Worm (Caenorhabditis elegans) whole organism, L2 larva: ENCODE results near the gene clec-194.
A peak's percentile ranks its signal among the peaks of the same experiment; 100 is the strongest.

Experiments
- C34F6.9 ChIP-seq: fragments of 150-350 bp; optimal IDR thresholded peaks from 2 replicates; lab custom pipeline; 2014; ENCODE audit warnings: missing biosample characterization, missing genetic modification characterization
- F13H6.1 ChIP-seq: sonication (generic microtip); optimal IDR thresholded peaks from 2 replicates; lab custom pipeline; 2016; ENCODE audit warnings: missing genetic modification characterization, missing compliant biosample characterization
- Y55F3AM.14 ChIP-seq: fragments of 200-800 bp; sonication (Bioruptor generic); optimal IDR thresholded peaks from 2 replicates; lab custom pipeline; 2018; ENCODE audit warnings: mild to moderate bottlenecking, missing genetic modification characterization, missing compliant biosample characterization
- ZK546.5 ChIP-seq: sonication (generic microtip); optimal IDR thresholded peaks from 2 replicates; lab custom pipeline; 2017; ENCODE audit warnings: missing biosample characterization, missing genetic modification characterization
- alr-1 ChIP-seq: fragments of 150-350 bp; optimal IDR thresholded peaks from 2 replicates; lab custom pipeline; 2014; ENCODE audit warnings: missing biosample characterization, missing genetic modification characterization
- aly-2 ChIP-seq: fragments of 150-350 bp; optimal IDR thresholded peaks from 2 replicates; lab custom pipeline; 2014; ENCODE audit warnings: missing biosample characterization, missing genetic modification characterization
- ama-1 ChIP-seq: fragments of 150-350 bp; optimal IDR thresholded peaks from 2 replicates; lab custom pipeline; 2018; ENCODE audit warnings: inconsistent platforms
- blmp-1 ChIP-seq: sonication (generic microtip); optimal IDR thresholded peaks from 2 replicates; lab custom pipeline; 2017; ENCODE audit warnings: missing genetic modification characterization, mild to moderate bottlenecking, missing compliant biosample characterization, antibody characterized with exemption, moderate library complexity; ENCODE audit not compliant: insufficient read depth
- ceh-16 ChIP-seq: fragments of 150-350 bp; optimal IDR thresholded peaks from 2 replicates; lab custom pipeline; 2014; ENCODE audit warnings: missing biosample characterization, missing genetic modification characterization
- ceh-82 ChIP-seq: fragments of 150-350 bp; optimal IDR thresholded peaks from 2 replicates; lab custom pipeline; 2014; ENCODE audit warnings: missing biosample characterization, missing genetic modification characterization
- crh-2 ChIP-seq: sonication (generic microtip); optimal IDR thresholded peaks from 2 replicates; lab custom pipeline; 2017; ENCODE audit warnings: missing biosample characterization, missing genetic modification characterization
- dmd-4 ChIP-seq: sonication (generic microtip); optimal IDR thresholded peaks from 2 replicates; lab custom pipeline; 2017; ENCODE audit warnings: missing biosample characterization, missing genetic modification characterization
- egl-27 ChIP-seq: sonication (generic microtip); optimal IDR thresholded peaks from 3 replicates; lab custom pipeline; 2017; ENCODE audit warnings: missing biosample characterization, missing genetic modification reagents, missing genetic modification characterization
- elt-3 ChIP-seq: sonication (generic microtip); optimal IDR thresholded peaks from 2 replicates; lab custom pipeline; 2017; ENCODE audit warnings: missing biosample characterization, missing genetic modification characterization
- gmeb-1 ChIP-seq: fragments of 150-350 bp; optimal IDR thresholded peaks from 2 replicates; lab custom pipeline; 2014; ENCODE audit warnings: missing biosample characterization, missing genetic modification characterization
- lin-11 ChIP-seq: fragments of 150-350 bp; sonication (generic microtip); optimal IDR thresholded peaks from 2 replicates; lab custom pipeline; 2014; ENCODE audit warnings: missing biosample characterization, missing genetic modification characterization, inconsistent platforms, mixed read lengths
- lin-13 ChIP-seq: fragments of 150-350 bp; optimal IDR thresholded peaks from 2 replicates; lab custom pipeline; 2014; ENCODE audit warnings: missing biosample characterization, missing genetic modification reagents, missing genetic modification characterization
- lin-39 ChIP-seq: fragments of 150-350 bp; optimal IDR thresholded peaks from 2 replicates; lab custom pipeline; 2014; ENCODE audit warnings: missing biosample characterization, missing genetic modification reagents, missing genetic modification characterization
- lsy-2 ChIP-seq, 2 experiments: fragments of 150-350 bp in 1 of 2; sonication (generic microtip) in 1 of 2; optimal IDR thresholded peaks; 2 replicates each; lab custom pipeline; 2014 to 2017; ENCODE audit warnings: missing biosample characterization in 2 of 2, missing genetic modification characterization in 2 of 2
- mab-5 ChIP-seq: fragments of 150-350 bp; optimal IDR thresholded peaks from 2 replicates; lab custom pipeline; 2014; ENCODE audit warnings: missing biosample characterization, missing genetic modification characterization
- mbf-1 ChIP-seq: sonication (generic microtip); optimal IDR thresholded peaks from 2 replicates; lab custom pipeline; 2017; ENCODE audit warnings: missing biosample characterization, missing genetic modification characterization
- mdl-1 ChIP-seq, 2 experiments: fragments of 150-350 bp in 1 of 2; sonication (generic microtip) in 1 of 2; optimal IDR thresholded peaks; 2 replicates each; lab custom pipeline; 2017; ENCODE audit warnings: missing biosample characterization in 2 of 2, missing genetic modification characterization in 2 of 2
- nhr-10 ChIP-seq: sonication (generic microtip); optimal IDR thresholded peaks from 2 replicates; lab custom pipeline; 2017; ENCODE audit warnings: missing biosample characterization, missing genetic modification characterization
- nhr-11 ChIP-seq: fragments of 150-350 bp; optimal IDR thresholded peaks from 2 replicates; lab custom pipeline; 2014; ENCODE audit warnings: missing biosample characterization, missing genetic modification characterization
- nhr-12 ChIP-seq: fragments of 150-350 bp; optimal IDR thresholded peaks from 2 replicates; lab custom pipeline; 2014; ENCODE audit warnings: missing biosample characterization, missing genetic modification characterization
- nhr-129 ChIP-seq: fragments of 150-350 bp; optimal IDR thresholded peaks from 2 replicates; lab custom pipeline; 2014; ENCODE audit warnings: missing biosample characterization, missing genetic modification characterization
- nhr-21 ChIP-seq: fragments of 150-350 bp; optimal IDR thresholded peaks from 2 replicates; lab custom pipeline; 2014; ENCODE audit warnings: missing biosample characterization, missing genetic modification characterization
- nhr-23 ChIP-seq: fragments of 150-350 bp; optimal IDR thresholded peaks from 2 replicates; lab custom pipeline; 2014; ENCODE audit warnings: missing biosample characterization, missing genetic modification reagents, missing genetic modification characterization
- nhr-237 ChIP-seq: fragments of 150-350 bp; optimal IDR thresholded peaks from 2 replicates; lab custom pipeline; 2014; ENCODE audit warnings: missing biosample characterization, missing genetic modification characterization
- nhr-25 ChIP-seq: fragments of 150-350 bp; sonication (generic microtip); optimal IDR thresholded peaks from 3 replicates; lab custom pipeline; 2014; ENCODE audit warnings: missing biosample characterization, missing genetic modification characterization
- nhr-6 ChIP-seq: fragments of 150-350 bp; optimal IDR thresholded peaks from 2 replicates; lab custom pipeline; 2014; ENCODE audit warnings: missing biosample characterization, missing genetic modification characterization
- nhr-77 ChIP-seq: fragments of 150-350 bp; optimal IDR thresholded peaks from 2 replicates; lab custom pipeline; 2014; ENCODE audit warnings: missing biosample characterization, missing genetic modification characterization
- peb-1 ChIP-seq: fragments of 150-350 bp; optimal IDR thresholded peaks from 2 replicates; lab custom pipeline; 2014; ENCODE audit warnings: missing biosample characterization, missing genetic modification characterization
- sem-4 ChIP-seq: fragments of 150-350 bp; optimal IDR thresholded peaks from 2 replicates; lab custom pipeline; 2014; ENCODE audit warnings: missing biosample characterization, missing genetic modification reagents, missing genetic modification characterization
- sma-3 ChIP-seq: sonication (generic microtip); optimal IDR thresholded peaks from 2 replicates; lab custom pipeline; 2016; ENCODE audit warnings: missing genetic modification reagents, missing genetic modification characterization, missing compliant biosample characterization
- sma-9 ChIP-seq, 2 experiments: fragments of 150-350 bp in 1 of 2; sonication (generic microtip) in 1 of 2; optimal IDR thresholded peaks; 2 replicates each; lab custom pipeline; 2014 to 2016; ENCODE audit warnings: missing genetic modification characterization in 2 of 2, mild to moderate bottlenecking in 1 of 2, missing biosample characterization in 1 of 2, missing compliant biosample characterization in 1 of 2, missing genetic modification reagents in 1 of 2, moderate library complexity in 1 of 2
- snpc-4 ChIP-seq: fragments of 150-350 bp; optimal IDR thresholded peaks from 2 replicates; lab custom pipeline; 2014; ENCODE audit warnings: missing biosample characterization, missing genetic modification characterization
- unc-39 ChIP-seq: fragments of 150-350 bp; optimal IDR thresholded peaks from 2 replicates; lab custom pipeline; 2014; ENCODE audit warnings: missing biosample characterization, missing genetic modification characterization
- unc-55 ChIP-seq: fragments of 150-350 bp; sonication (generic microtip); optimal IDR thresholded peaks from 3 replicates; lab custom pipeline; 2014; ENCODE audit warnings: missing biosample characterization, missing genetic modification reagents, missing genetic modification characterization
- unc-62 ChIP-seq: fragments of 150-350 bp; optimal IDR thresholded peaks from 2 replicates; lab custom pipeline; 2014; ENCODE audit warnings: missing biosample characterization, missing genetic modification reagents, missing genetic modification characterization
- zag-1 ChIP-seq: fragments of 150-350 bp; optimal IDR thresholded peaks from 2 replicates; lab custom pipeline; 2014; ENCODE audit warnings: missing biosample characterization, missing genetic modification characterization
- ztf-1 ChIP-seq: fragments of 200-800 bp; sonication (Bioruptor generic); conservative IDR thresholded peaks from 2 replicates; pipeline ENCODE4 v1.3.6; 2022; ENCODE audit warnings: missing genetic modification characterization, missing compliant biosample characterization
- ztf-11 ChIP-seq: sonication (generic microtip); optimal IDR thresholded peaks from 2 replicates; lab custom pipeline; 2017; ENCODE audit warnings: missing biosample characterization, missing genetic modification characterization
- ztf-4 ChIP-seq: fragments of 150-350 bp; optimal IDR thresholded peaks from 2 replicates; lab custom pipeline; 2014; ENCODE audit warnings: missing biosample characterization, missing genetic modification characterization

The clec-194 gene

ce11 chrIV:16860702-16861101, 29.2 kb downstream of the clec-194 start:
- no peak for TF ChIP-seq aly-2 (tag; lab: Kevin White, UChicago)
- TF ChIP-seq snpc-4 (tag; lab: Kevin White, UChicago), result no peak
- no peak for TF ChIP-seq elt-3
- TF ChIP-seq zag-1 (tag; lab: Kevin White, UChicago), result no peak
- no peak for TF ChIP-seq crh-2 (tag; lab: Kevin White, UChicago)
- TF ChIP-seq nhr-237, result no peak
- TF ChIP-seq, all 48 proteins: peak for 0

- TF ChIP-seq ceh-16 (tag; lab: Kevin White, UChicago), result no peak
- no peak for TF ChIP-seq blmp-1 (tag; lab: Kevin White, UChicago)
- peak; percentile 43 for TF ChIP-seq sma-3 (GFP tag; lab: Kevin White, UChicago)
- no peak for TF ChIP-seq mdl-1 (tag; optimal IDR thresholded peaks at IDR 0.05; lab: Kevin White, UChicago)
- TF ChIP-seq lin-11 (tag; lab: Kevin White, UChicago), result peak; percentile 15
- TF ChIP-seq lin-39 (tag; lab: Kevin White, UChicago), result no peak
- TF ChIP-seq nhr-129, result peak; percentile 35
- TF ChIP-seq nhr-11 (tag; lab: Kevin White, UChicago), result no peak
- peak; percentile 15 for TF ChIP-seq F13H6.1 (tag; lab: Kevin White, UChicago)
- TF ChIP-seq alr-1 (tag; lab: Kevin White, UChicago), result no peak
- TF ChIP-seq peb-1 (tag; lab: Kevin White, UChicago), result no peak
- peak; percentile 13 for TF ChIP-seq crh-2 (tag; lab: Kevin White, UChicago)
- peak; percentile 23 for TF ChIP-seq sem-4 (tag; lab: Kevin White, UChicago)
- peak; percentile 48 for TF ChIP-seq nhr-25 (tag; lab: Kevin White, UChicago)
- peak; percentile 38 for TF ChIP-seq gmeb-1 (tag; lab: Kevin White, UChicago)
- TF ChIP-seq nhr-12 (tag; lab: Kevin White, UChicago), result no peak
- TF ChIP-seq ceh-82 (tag; lab: Kevin White, UChicago), result no peak
- TF ChIP-seq Y55F3AM.14 (GFP tag; lab: Kevin White, UChicago), result no peak
- TF ChIP-seq C34F6.9 (tag; lab: Kevin White, UChicago), result peak; percentile 62
- TF ChIP-seq lin-13 (GFP tag; lab: Kevin White, UChicago), result peak; percentile 52
- TF ChIP-seq nhr-77, result no peak
- TF ChIP-seq unc-55, result peak; percentile 77
- TF ChIP-seq lsy-2 (tag; optimal IDR thresholded peaks at IDR 0.05; lab: Kevin White, UChicago), result peak; percentile 28 to 62
- no peak for TF ChIP-seq nhr-10
- TF ChIP-seq, all 48 proteins: peak for 12
These were observed 32.0 kb downstream of the clec-194 start, which contains the start of the genes mel-46 and lsy-13 for ce11 chrIV:16863431-16863895. Gene mel-46, minus strand, starts transcription at chrIV:16863481. Gene lsy-13, plus strand, starts transcription at chrIV:16863870.

ce11 chrIV:16864876-16865275, 33.4 kb downstream of the clec-194 start:
- TF ChIP-seq aly-2 (tag; lab: Kevin White, UChicago), result no peak
- no peak for TF ChIP-seq nhr-129
- TF ChIP-seq unc-39 (tag; lab: Kevin White, UChicago), result no peak
- no peak for TF ChIP-seq nhr-12 (tag; lab: Kevin White, UChicago)

ce11 chrIV:16865487-16865886, 34.0 kb downstream of the clec-194 start, which contains the start of gene gtsf-1:
Gene gtsf-1, plus strand, starts transcription at chrIV:16865840.
- peak; percentile 87 for TF ChIP-seq lin-13 (GFP tag; lab: Kevin White, UChicago)
- peak; percentile 25 for TF ChIP-seq nhr-237
- no peak for TF ChIP-seq dmd-4 (tag; lab: Kevin White, UChicago)
- peak; percentile 64 for TF ChIP-seq sma-9 (GFP tag; optimal IDR thresholded peaks at IDR 0.05; lab: Kevin White, UChicago)
- TF ChIP-seq sma-9 (tag; optimal IDR thresholded peaks at IDR 0.05; lab: Kevin White, UChicago), result no peak
- TF ChIP-seq unc-62 (GFP tag; lab: Kevin White, UChicago), result no peak
- no peak for TF ChIP-seq nhr-77
- TF ChIP-seq nhr-21, result peak; percentile 52
- TF ChIP-seq lin-11 (tag; lab: Kevin White, UChicago), result peak; percentile 77
- TF ChIP-seq ztf-4 (tag; lab: Kevin White, UChicago), result peak; percentile 57
- no peak for TF ChIP-seq nhr-11 (tag; lab: Kevin White, UChicago)
- peak; percentile 28 for TF ChIP-seq egl-27
- TF ChIP-seq mbf-1 (tag; lab: Kevin White, UChicago), result no peak
- TF ChIP-seq alr-1 (tag; lab: Kevin White, UChicago), result no peak
- peak; percentile 71 for TF ChIP-seq crh-2 (tag; lab: Kevin White, UChicago)
- TF ChIP-seq gmeb-1 (tag; lab: Kevin White, UChicago), result peak; percentile 72
- TF ChIP-seq nhr-6, result no peak
- no peak for TF ChIP-seq nhr-10
- peak; percentile 52 for TF ChIP-seq mab-5 (tag; lab: Kevin White, UChicago)
- TF ChIP-seq F13H6.1 (tag; lab: Kevin White, UChicago), result peak; percentile 79
- peak; percentile 75 for TF ChIP-seq nhr-129
- TF ChIP-seq nhr-23 (tag; lab: Kevin White, UChicago), result no peak
- no peak for TF ChIP-seq ztf-1 (GFP tag; lab: Robert Waterston, UW)
- TF ChIP-seq elt-3, result no peak
- TF ChIP-seq ceh-16 (tag; lab: Kevin White, UChicago), result no peak
- TF ChIP-seq nhr-25 (tag; lab: Kevin White, UChicago), result peak; percentile 84
- peak; percentile 23 for TF ChIP-seq ZK546.5 (tag; lab: Kevin White, UChicago)
- peak; percentile 24 for TF ChIP-seq ztf-11 (tag; lab: Kevin White, UChicago)
- TF ChIP-seq sma-3 (GFP tag; lab: Kevin White, UChicago), result peak; percentile 79
- peak; percentile 14 for TF ChIP-seq Y55F3AM.14 (GFP tag; lab: Kevin White, UChicago)
- no peak for TF ChIP-seq snpc-4 (tag; lab: Kevin White, UChicago)
- TF ChIP-seq lin-39 (tag; lab: Kevin White, UChicago), result no peak
- TF ChIP-seq lsy-2 (tag; optimal IDR thresholded peaks at IDR 0.05; lab: Kevin White, UChicago), result peak; percentile 65 to 85
- peak; percentile 54 for TF ChIP-seq ama-1 (lab: Kevin White, UChicago)
